Worm (Caenorhabditis elegans): ENCODE data around the gene nop-1.

nop-1 gene

DNA sequence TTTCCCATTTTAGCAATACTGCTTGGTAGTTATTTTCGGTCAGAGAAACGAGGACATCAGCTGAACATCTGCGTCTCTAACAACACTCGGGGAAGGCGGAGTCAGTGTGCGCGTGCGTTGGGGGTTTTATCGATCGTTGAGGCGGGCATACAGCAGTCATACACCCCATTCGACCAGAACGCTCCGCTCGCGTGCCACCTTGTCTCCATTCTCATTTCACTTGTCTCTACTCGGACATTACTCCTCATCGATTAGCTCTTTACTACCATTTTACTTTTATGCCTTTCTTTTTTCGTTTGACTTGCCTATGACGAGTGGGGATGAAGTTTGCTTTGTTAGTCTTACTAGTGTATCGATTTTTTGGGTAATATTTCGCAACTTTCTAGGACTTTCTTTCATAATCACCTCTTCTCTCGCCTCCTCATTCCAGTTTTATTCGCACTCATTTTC, 18.0 kb upstream of the nop-1 start (continued):
- TF ChIP-seq B0035.1 (tag; optimal IDR thresholded peaks at IDR 0.05) (no peak), cebp-1 (GFP tag; IDR thresholded peaks at IDR 0.05) (peak; percentile 64; the same call in 1 of the 2 replicates), cebp-1 (tag; optimal IDR thresholded peaks at IDR 0.05) (peak; percentile 95), bed-2 (GFP tag; IDR thresholded peaks at IDR 0.05) (no peak), F55B11.4 (tag; optimal IDR thresholded peaks at IDR 0.05; ENCODE audit: borderline replicate concordance, insufficient read depth) (no peak), nhr-179 (tag; optimal IDR thresholded peaks at IDR 0.05) (no peak), dpl-1 (GFP tag; optimal IDR thresholded peaks at IDR 0.05) (no peak), athp-1 (tag; optimal IDR thresholded peaks at IDR 0.05) (no peak), nfya-2 (GFP tag; IDR thresholded peaks at IDR 0.05) (no peak), unc-62 (GFP tag; optimal IDR thresholded peaks at IDR 0.05) (no peak), lsl-1 (GFP tag; optimal IDR thresholded peaks at IDR 0.05) (no peak), ceh-58 (GFP tag; IDR thresholded peaks at IDR 0.05) (peak; percentile 2; the same call in 1 of the 2 replicates), bed-1 (GFP tag; IDR thresholded peaks at IDR 0.05) (0 out of 2 replicates have a peak, but pooled peaks have one; percentile 5), ztf-28 (GFP tag; IDR thresholded peaks at IDR 0.05) (no peak), ZK185.1 (tag; optimal IDR thresholded peaks at IDR 0.05; ENCODE audit: poor library complexity, severe bottlenecking) (no peak), ztf-22 (GFP tag; optimal IDR thresholded peaks at IDR 0.05) (no peak), ama-1 (optimal IDR thresholded peaks at IDR 0.05) (peak; percentile 80), ama-1 (GFP tag; optimal IDR thresholded peaks at IDR 0.05) (peak; percentile 12 to 50), ekl-4 (GFP tag; IDR thresholded peaks at IDR 0.05) (peak; percentile 11; the same call in 1 of the 2 replicates), nhr-80 (tag; optimal IDR thresholded peaks at IDR 0.05) (peak; percentile 58), zim-3 (tag; optimal IDR thresholded peaks at IDR 0.05) (peak; percentile 66), rpc-1 (optimal IDR thresholded peaks at IDR 0.05) (no peak), rpc-1 (tag; optimal IDR thresholded peaks at IDR 0.05) (no peak), madf-6 (GFP tag; IDR thresholded peaks at IDR 0.05) (peak; percentile 6; the same call in 1 of the 2 replicates), F10E7.11 (tag; optimal IDR thresholded peaks at IDR 0.05) (no peak), lin-26 (GFP tag; IDR thresholded peaks at IDR 0.05) (0 out of 2 replicates have a peak, but pooled peaks have one; percentile 60), dox-1 (GFP tag; IDR thresholded peaks at IDR 0.05) (peak; percentile 70; the same call in 1 of the 2 replicates), hrde-1 (tag; optimal IDR thresholded peaks at IDR 0.05; ENCODE audit: borderline replicate concordance) (no peak), unc-130 (GFP tag; optimal IDR thresholded peaks at IDR 0.05) (no peak), lsy-27 (tag; optimal IDR thresholded peaks at IDR 0.05; ENCODE audit: borderline replicate concordance, insufficient read depth) (no peak), ccch-3 (GFP tag; optimal IDR thresholded peaks at IDR 0.05) (no peak)

DNA sequence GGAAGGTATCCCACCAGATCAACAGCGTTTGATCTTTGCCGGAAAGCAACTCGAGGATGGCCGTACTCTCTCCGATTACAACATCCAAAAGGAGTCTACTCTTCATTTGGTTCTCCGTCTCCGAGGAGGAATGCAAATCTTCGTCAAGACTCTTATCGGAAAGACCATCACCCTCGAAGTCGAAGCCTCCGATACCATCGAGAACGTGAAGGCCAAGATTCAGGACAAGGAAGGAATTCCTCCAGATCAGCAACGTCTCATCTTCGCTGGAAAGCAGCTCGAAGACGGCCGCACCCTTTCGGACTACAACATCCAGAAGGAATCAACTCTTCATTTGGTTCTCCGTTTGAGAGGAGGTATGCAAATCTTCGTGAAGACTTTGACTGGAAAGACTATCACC, 16.4 kb upstream of the nop-1 start:
- 0 out of 2 replicates have a peak, but pooled peaks have one; percentile 11 for TF ChIP-seq let-526 (GFP tag; IDR thresholded peaks at IDR 0.05)
- peak; percentile 21; the same call in 1 of the 2 replicates for TF ChIP-seq rcor-1 (GFP tag; IDR thresholded peaks at IDR 0.05)
- peak; percentile 34 for TF ChIP-seq dox-1 (GFP tag; IDR thresholded peaks at IDR 0.05)
- TF ChIP-seq xnd-1 (tag; optimal IDR thresholded peaks at IDR 0.05) = no peak
- TF ChIP-seq bed-1 (GFP tag; IDR thresholded peaks at IDR 0.05) = no peak
- no peak for TF ChIP-seq aptf-3 (GFP tag; IDR thresholded peaks at IDR 0.05)
- no peak for TF ChIP-seq aptf-2 (GFP tag; conservative IDR thresholded peaks at IDR 0.05)
- peak; percentile 49; the same call in 1 of the 2 replicates for TF ChIP-seq ceh-40 (GFP tag; IDR thresholded peaks at IDR 0.05)
- TF ChIP-seq lin-35 (GFP tag; optimal IDR thresholded peaks at IDR 0.05) = peak in 1 of 3 experiments; percentile 51
- TF ChIP-seq rpc-1 (optimal IDR thresholded peaks at IDR 0.05) = no peak
- TF ChIP-seq rpc-1 (tag; optimal IDR thresholded peaks at IDR 0.05) = no peak
- no peak for TF ChIP-seq ccch-3 (GFP tag; optimal IDR thresholded peaks at IDR 0.05)

Data from whole organism, young adult.